Worm (Caenorhabditis elegans): ENCODE data around the gene mog-4.
A peak's percentile ranks its signal among the peaks of the same experiment; 100 is the strongest.

Gene mog-4

ce11 chrII:14609297-14609937 lies 48.0 kb upstream of the mog-4 start:
- no peak for TF ChIP-seq hmg-1.1 (GFP tag; IDR thresholded peaks at IDR 0.05)
- peak; percentile 66 for TF ChIP-seq ama-1 (optimal IDR thresholded peaks at IDR 0.05)
- no peak for TF ChIP-seq dpl-1 (GFP tag; optimal IDR thresholded peaks at IDR 0.05)
- TF ChIP-seq unc-39 (tag; optimal IDR thresholded peaks at IDR 0.05): no peak
- TF ChIP-seq T26A8.4 (GFP tag; IDR thresholded peaks at IDR 0.05): 0 out of 2 replicates have a peak, but pooled peaks have one; percentile 18
- TF ChIP-seq dmd-8 (GFP tag; IDR thresholded peaks at IDR 0.05): 0 out of 2 replicates have a peak, but pooled peaks have one; percentile 35
- TF ChIP-seq ceh-82 (tag; optimal IDR thresholded peaks at IDR 0.05): no peak
- TF ChIP-seq zfp-2 (tag; optimal IDR thresholded peaks at IDR 0.05): no peak
- no peak for TF ChIP-seq ZK337.2 (GFP tag; IDR thresholded peaks at IDR 0.05)
- no peak for TF ChIP-seq daf-16 (GFP tag; optimal IDR thresholded peaks at IDR 0.05)
- TF ChIP-seq daf-16 (tag; optimal IDR thresholded peaks at IDR 0.05): no peak
- no peak for TF ChIP-seq set-16 (GFP tag; IDR thresholded peaks at IDR 0.05)
- TF ChIP-seq madf-5 (GFP tag; IDR thresholded peaks at IDR 0.05): 0 out of 4 replicates have a peak, but pooled peaks of 1 of the 2 experiments have one; percentile 54
- peak; percentile 96 for TF ChIP-seq aha-1 (tag)
- no peak for TF ChIP-seq mdl-1 (tag; optimal IDR thresholded peaks at IDR 0.05)

ce11 chrII:14608508-14608907 lies 47.1 kb upstream of the mog-4 start:
- no peak for TF ChIP-seq mep-1 (tag; optimal IDR thresholded peaks at IDR 0.05)
- TF ChIP-seq nhr-77 (tag; optimal IDR thresholded peaks at IDR 0.05): no peak
- TF ChIP-seq mxl-2 (GFP tag; conservative IDR thresholded peaks at IDR 0.05): no peak
- TF ChIP-seq daf-8 (GFP tag; IDR thresholded peaks at IDR 0.05): no peak
- no peak for TF ChIP-seq zip-2 (tag; optimal IDR thresholded peaks at IDR 0.05)
- no peak for TF ChIP-seq tag-97 (GFP tag; IDR thresholded peaks at IDR 0.05)
- TF ChIP-seq tra-1 (GFP tag; IDR thresholded peaks at IDR 0.05): no peak
- no peak for TF ChIP-seq Y75B8A.6 (GFP tag; IDR thresholded peaks at IDR 0.05)
- no peak for TF ChIP-seq spr-3 (GFP tag; optimal IDR thresholded peaks at IDR 0.05)
- no peak for TF ChIP-seq madf-9 (GFP tag; conservative IDR thresholded peaks at IDR 0.05)
- no peak for TF ChIP-seq hmg-1.1 (GFP tag; IDR thresholded peaks at IDR 0.05)
- no peak for TF ChIP-seq nhr-111 (GFP tag; optimal IDR thresholded peaks at IDR 0.05)
- no peak for TF ChIP-seq nhr-76 (tag; optimal IDR thresholded peaks at IDR 0.05)
- TF ChIP-seq nhr-42 (GFP tag; IDR thresholded peaks at IDR 0.05): 0 out of 2 replicates have a peak, but pooled peaks have one; percentile 55
- TF ChIP-seq saeg-2 (GFP tag; IDR thresholded peaks at IDR 0.05): no peak
- TF ChIP-seq nhr-41 (GFP tag; IDR thresholded peaks at IDR 0.05): no peak
- TF ChIP-seq nhr-10 (tag; optimal IDR thresholded peaks at IDR 0.05): no peak
- TF ChIP-seq aha-1 (tag): peak; percentile 86
- peak; percentile 79 for TF ChIP-seq ama-1 (optimal IDR thresholded peaks at IDR 0.05)
- TF ChIP-seq unc-62 (GFP tag; optimal IDR thresholded peaks at IDR 0.05 in 1 of 2): peak in 1 of 2 experiments; percentile 50
- TF ChIP-seq unc-62 (tag; optimal IDR thresholded peaks at IDR 0.05): no peak
- no peak for TF ChIP-seq Y48G9A.11 (GFP tag; IDR thresholded peaks at IDR 0.05)
- TF ChIP-seq ceh-20 (GFP tag; IDR thresholded peaks at IDR 0.05): no peak
- TF ChIP-seq nhr-6 (tag; optimal IDR thresholded peaks at IDR 0.05): peak; percentile 6
- no peak for TF ChIP-seq egl-27 (tag; optimal IDR thresholded peaks at IDR 0.05)
- TF ChIP-seq zag-1 (tag; optimal IDR thresholded peaks at IDR 0.05): no peak

ce11 chrII:14606172-14606571 lies 44.8 kb upstream of the mog-4 start, which contains the start of gene arl-3:
Gene arl-3 (plus strand): TSS chrII:14606472.
- no peak for TF ChIP-seq spr-1 (tag; optimal IDR thresholded peaks at IDR 0.05)
- no peak for TF ChIP-seq pqm-1 (tag; optimal IDR thresholded peaks at IDR 0.05)
- TF ChIP-seq zfp-3 (GFP tag; conservative IDR thresholded peaks at IDR 0.05): no peak
- no peak for TF ChIP-seq lin-38 (GFP tag; IDR thresholded peaks at IDR 0.05)
- no peak for TF ChIP-seq php-3 (GFP tag; IDR thresholded peaks at IDR 0.05)

All from whole organism, L4 larva.